Fruit fly (Drosophila melanogaster): Measurements from ENCODE around the gene Atg16.

Atg16 gene

dm6 chr3R:29802753-29803313 is 32.1 kb downstream of the Atg16 start, which contains the start of the genes Etfb and CG7789 (continued):
- TF ChIP-seq CG9437 (GFP tag; optimal IDR thresholded peaks at IDR 0.05) (no peak), grn (GFP tag; optimal IDR thresholded peaks at IDR 0.05) (peak; percentile 56), CG10959 (GFP tag; IDR thresholded peaks at IDR 0.05) (no peak), Drgx (GFP tag; IDR thresholded peaks at IDR 0.05) (peak; percentile 92), mam (GFP tag; optimal IDR thresholded peaks at IDR 0.05) (peak; percentile 83), CG7963 (GFP tag; IDR thresholded peaks at IDR 0.05; ENCODE audit: partially characterized antibody) (no peak), Sry-δ (GFP tag; optimal IDR thresholded peaks at IDR 0.05) (peak; percentile 89), CG4820 (GFP tag; optimal IDR thresholded peaks at IDR 0.05) (peak; percentile 35), CG16815 (GFP tag; optimal IDR thresholded peaks at IDR 0.05) (peak; percentile 59), bab2 (GFP tag; optimal IDR thresholded peaks at IDR 0.05) (peak; percentile 78), gsb-n (tag; optimal IDR thresholded peaks at IDR 0.05) (no peak), tna (GFP tag; IDR thresholded peaks at IDR 0.05; ENCODE audit: partially characterized antibody) (no peak), CG1792 (GFP tag; optimal IDR thresholded peaks at IDR 0.05) (no peak), CG17328 (GFP tag; IDR thresholded peaks at IDR 0.05) (peak; percentile 67), B-H1 (GFP tag; IDR thresholded peaks at IDR 0.05) (peak; percentile 40; the same call in 2 of the 3 replicates), CG8765 (GFP tag; IDR thresholded peaks at IDR 0.05) (peak; percentile 63; the same call in 1 of the 2 replicates), Six4 (GFP tag; optimal IDR thresholded peaks at IDR 0.05) (peak; percentile 14), CG18764 (GFP tag; optimal IDR thresholded peaks at IDR 0.05) (peak; percentile 11), croc (GFP tag; conservative IDR thresholded peaks at IDR 0.05) (peak; percentile 65), CG32772 (GFP tag; IDR thresholded peaks at IDR 0.05) (peak; percentile 77), Fer2 (tag; optimal IDR thresholded peaks at IDR 0.05) (no peak), CG4424 (GFP tag; optimal IDR thresholded peaks at IDR 0.05) (no peak), CG3281 (GFP tag; optimal IDR thresholded peaks at IDR 0.05) (no peak), Xrp1 (GFP tag; IDR thresholded peaks at IDR 0.05) (peak; percentile 65), CG8388 (GFP tag; optimal IDR thresholded peaks at IDR 0.05) (peak; percentile 52), CG10431 (GFP tag; optimal IDR thresholded peaks at IDR 0.05) (peak; percentile 20), bbx (GFP tag; IDR thresholded peaks at IDR 0.05; ENCODE audit: partially characterized antibody) (peak; percentile 63; the same call in 1 of the 2 replicates), her (GFP tag; optimal IDR thresholded peaks at IDR 0.05) (peak; percentile 73), salm (tag; optimal IDR thresholded peaks at IDR 0.05) (peak; percentile 31), eyg (GFP tag; optimal IDR thresholded peaks at IDR 0.05) (peak; percentile 74), sens (GFP tag) (peak; percentile 96), CG17359 (tag; optimal IDR thresholded peaks at IDR 0.05) (peak; percentile 39), dmrt99B (tag; optimal IDR thresholded peaks at IDR 0.05) (no peak), CG12219 (GFP tag; optimal IDR thresholded peaks at IDR 0.05) (no peak), ftz-f1 (GFP tag; optimal IDR thresholded peaks at IDR 0.05) (peak; percentile 76), kni (GFP tag; optimal IDR thresholded peaks at IDR 0.05) (no peak), Taf1 (GFP tag; IDR thresholded peaks at IDR 0.05) (peak; percentile 76), CG6683 (GFP tag; optimal IDR thresholded peaks at IDR 0.05) (no peak), wor (GFP tag; IDR thresholded peaks at IDR 0.05) (peak; percentile 43; the same call in 1 of the 2 replicates), hb (GFP tag; IDR thresholded peaks at IDR 0.05; ENCODE audit: partially characterized antibody) (0 out of 3 replicates have a peak, but pooled peaks have one; percentile 62), Blimp-1 (GFP tag; optimal IDR thresholded peaks at IDR 0.05) (no peak), CG3726 (GFP tag; IDR thresholded peaks at IDR 0.05) (peak; percentile 16; the same call in 1 of the 3 replicates), CG7271 (tag; optimal IDR thresholded peaks at IDR 0.05) (no peak), jigr1 (GFP tag; IDR thresholded peaks at IDR 0.05) (0 out of 3 replicates have a peak, but pooled peaks have one; percentile 30), lmd (GFP tag; IDR thresholded peaks at IDR 0.05) (peak; percentile 77), CG18011 (GFP tag; optimal IDR thresholded peaks at IDR 0.05) (peak; percentile 42), Nf-YB (GFP tag; optimal IDR thresholded peaks at IDR 0.05) (peak; percentile 28), Hr39 (optimal IDR thresholded peaks at IDR 0.05) (no peak), psq (GFP tag; optimal IDR thresholded peaks at IDR 0.05) (no peak), Poxn (GFP tag; IDR thresholded peaks at IDR 0.05) (peak; percentile 40; the same call in 1 of the 2 replicates)

Data from whole organism, embryonic.